Worm (Caenorhabditis elegans) whole organism, young adult: ENCODE results near the gene Y82E9BR.9.

Source experiments
- F10E7.11 ChIP-seq: sonication (generic microtip); optimal IDR thresholded peaks from 2 replicates; lab custom pipeline; 2017; ENCODE audit warnings: mild to moderate bottlenecking, missing genetic modification characterization, moderate library complexity, missing compliant biosample characterization
- F22D6.2 ChIP-seq: sonication (generic microtip); optimal IDR thresholded peaks from 2 replicates; lab custom pipeline; 2016; ENCODE audit warnings: mild to moderate bottlenecking, missing genetic modification characterization, missing compliant biosample characterization
- K12H6.12 ChIP-seq: fragments of 200-800 bp; sonication (Bioruptor generic); optimal IDR thresholded peaks from 2 replicates; lab custom pipeline; 2018; ENCODE audit warnings: mild to moderate bottlenecking, missing genetic modification characterization, missing compliant biosample characterization
- T07F8.4 ChIP-seq: sonication (generic microtip); optimal IDR thresholded peaks from 2 replicates; lab custom pipeline; 2016; ENCODE audit warnings: mild to moderate bottlenecking, missing genetic modification characterization, moderate library complexity, missing compliant biosample characterization
- Y53F4B.3 ChIP-seq: fragments of 200-800 bp; sonication (Bioruptor generic); IDR thresholded peaks from 2 replicates; pipeline ENCODE4 v1.3.6; 2022; ENCODE audit warnings: missing genetic modification reagents, missing genetic modification characterization, missing compliant biosample characterization
- Y56A3A.18 ChIP-seq: fragments of 200-800 bp; sonication (Bioruptor generic); IDR thresholded peaks from 2 replicates; pipeline ENCODE4 v1.3.6; 2022; ENCODE audit warnings: missing genetic modification reagents, missing genetic modification characterization, missing compliant biosample characterization
- Y67H2A.10 ChIP-seq: fragments of 200-800 bp; sonication (Bioruptor generic); conservative IDR thresholded peaks from 2 replicates; pipeline ENCODE4 v1.3.6; 2022; ENCODE audit warnings: missing genetic modification reagents, missing genetic modification characterization, missing compliant biosample characterization
- ZK185.1 ChIP-seq: sonication (generic microtip); optimal IDR thresholded peaks from 2 replicates; lab custom pipeline; 2016; ENCODE audit warnings: mild to moderate bottlenecking, missing genetic modification characterization, missing compliant biosample characterization; ENCODE audit not compliant: poor library complexity, severe bottlenecking
- aptf-3 ChIP-seq: fragments of 200-800 bp; sonication (Bioruptor generic); IDR thresholded peaks from 2 replicates; pipeline ENCODE4 v1.3.6; 2022; ENCODE audit warnings: missing genetic modification characterization, missing compliant biosample characterization
- attf-3 ChIP-seq: fragments of 200-800 bp; sonication (Bioruptor generic); conservative IDR thresholded peaks from 2 replicates; pipeline ENCODE4 v1.3.6; 2022; ENCODE audit warnings: missing genetic modification reagents, missing genetic modification characterization, missing compliant biosample characterization
- attf-5 ChIP-seq: fragments of 200-800 bp; sonication (Bioruptor generic); optimal IDR thresholded peaks from 2 replicates; lab custom pipeline; 2018; ENCODE audit warnings: mild to moderate bottlenecking, missing genetic modification characterization, missing compliant biosample characterization
- cebp-1 ChIP-seq, 2 experiments: fragments of 200-800 bp in 1 of 2; sonication (Bioruptor generic) in 1 of 2; sonication (generic microtip) in 1 of 2; IDR thresholded peaks in 1 of 2; optimal IDR thresholded peaks in 1 of 2; 2 replicates each; pipeline versions ENCODE4 v1.3.6 to Lab custom; 2017 to 2022; ENCODE audit warnings: missing compliant biosample characterization in 2 of 2, missing genetic modification characterization in 2 of 2, mild to moderate bottlenecking in 1 of 2, missing genetic modification reagents in 1 of 2, moderate library complexity in 1 of 2
- ceh-27 ChIP-seq: fragments of 200-800 bp; sonication (Bioruptor generic); optimal IDR thresholded peaks from 2 replicates; lab custom pipeline; 2018; ENCODE audit warnings: mild to moderate bottlenecking, missing genetic modification characterization, moderate library complexity, missing compliant biosample characterization
- egrh-3 ChIP-seq: fragments of 200-800 bp; sonication (Bioruptor generic); IDR thresholded peaks from 2 replicates; pipeline ENCODE4 v1.3.6; 2022; ENCODE audit warnings: missing genetic modification reagents, missing genetic modification characterization, missing compliant biosample characterization
- ekl-4 ChIP-seq: fragments of 200-800 bp; sonication (Bioruptor generic); IDR thresholded peaks from 2 replicates; pipeline ENCODE4 v1.3.6; 2022; ENCODE audit warnings: missing genetic modification reagents, missing genetic modification characterization, missing compliant biosample characterization
- hlh-26 ChIP-seq: fragments of 200-800 bp; sonication (Bioruptor generic); conservative IDR thresholded peaks from 2 replicates; pipeline ENCODE4 v1.3.6; 2022; ENCODE audit warnings: missing genetic modification reagents, missing genetic modification characterization, missing compliant biosample characterization
- hsf-1 ChIP-seq: fragments of 200-800 bp; sonication (Bioruptor generic); IDR thresholded peaks from 2 replicates; pipeline ENCODE4 v1.3.6; 2022; ENCODE audit warnings: missing genetic modification reagents, missing genetic modification characterization, missing compliant biosample characterization
- lag-1 ChIP-seq: fragments of 200-800 bp; sonication (Bioruptor generic); IDR thresholded peaks from 2 replicates; pipeline ENCODE4 v1.3.6; 2022; ENCODE audit warnings: missing genetic modification reagents, missing genetic modification characterization, missing compliant biosample characterization
- let-526 ChIP-seq: fragments of 200-800 bp; sonication (Bioruptor generic); IDR thresholded peaks from 2 replicates; pipeline ENCODE4 v1.3.6; 2022; ENCODE audit warnings: missing genetic modification reagents, missing genetic modification characterization, missing compliant biosample characterization
- let-607 ChIP-seq, 2 experiments: fragments of 200-800 bp in 1 of 2; sonication (Bioruptor generic) in 1 of 2; sonication (generic microtip) in 1 of 2; optimal IDR thresholded peaks; 2 replicates each; lab custom pipeline; 2016 to 2018; ENCODE audit warnings: mild to moderate bottlenecking in 2 of 2, missing compliant biosample characterization in 2 of 2, missing genetic modification characterization in 2 of 2, moderate library complexity in 2 of 2, missing genotype in 1 of 2
- lin-26 ChIP-seq: fragments of 200-800 bp; sonication (Bioruptor generic); IDR thresholded peaks from 2 replicates; pipeline ENCODE4 v1.3.6; 2022; ENCODE audit warnings: missing genetic modification reagents, missing genetic modification characterization, missing compliant biosample characterization
- lin-54 ChIP-seq: fragments of 200-800 bp; sonication (Bioruptor generic); optimal IDR thresholded peaks from 2 replicates; lab custom pipeline; 2018; ENCODE audit warnings: mild to moderate bottlenecking, missing genetic modification characterization, missing compliant biosample characterization
- madf-3 ChIP-seq: fragments of 200-800 bp; sonication (Bioruptor generic); IDR thresholded peaks from 2 replicates; pipeline ENCODE4 v1.3.6; 2022; ENCODE audit warnings: missing genetic modification reagents, missing genetic modification characterization, missing compliant biosample characterization
- mxl-1 ChIP-seq: sonication (generic microtip); optimal IDR thresholded peaks from 2 replicates; lab custom pipeline; 2016; ENCODE audit warnings: missing genetic modification characterization, missing compliant biosample characterization
- nfyb-1 ChIP-seq: fragments of 200-800 bp; sonication (Bioruptor generic); IDR thresholded peaks from 2 replicates; pipeline ENCODE4 v1.3.6; 2022; ENCODE audit warnings: missing genetic modification reagents, missing genetic modification characterization, missing compliant biosample characterization
- nhr-120 ChIP-seq: fragments of 200-800 bp; sonication (Bioruptor generic); IDR thresholded peaks from 2 replicates; pipeline ENCODE4 v1.3.6; 2022; ENCODE audit warnings: missing genetic modification characterization, missing compliant biosample characterization
- nhr-80 ChIP-seq: sonication (generic microtip); optimal IDR thresholded peaks from 2 replicates; lab custom pipeline; 2016; ENCODE audit warnings: missing genetic modification characterization, missing compliant biosample characterization
- pbrm-1 ChIP-seq: fragments of 200-800 bp; sonication (Bioruptor generic); IDR thresholded peaks from 2 replicates; pipeline ENCODE4 v1.3.6; 2022; ENCODE audit warnings: missing genetic modification reagents, missing genetic modification characterization, missing compliant biosample characterization
- sdz-38 ChIP-seq: sonication (generic microtip); optimal IDR thresholded peaks from 2 replicates; lab custom pipeline; 2016; ENCODE audit warnings: missing genotype, missing genetic modification characterization, missing compliant biosample characterization
- snpc-3.4 ChIP-seq: sonication (generic microtip); optimal IDR thresholded peaks from 2 replicates; lab custom pipeline; 2017; ENCODE audit warnings: missing genetic modification characterization, mild to moderate bottlenecking, missing compliant biosample characterization, antibody characterized with exemption, moderate library complexity, missing genotype, missing genetic modification reagents
- somi-1 ChIP-seq: fragments of 200-800 bp; sonication (Bioruptor generic); optimal IDR thresholded peaks from 2 replicates; lab custom pipeline; 2018; ENCODE audit warnings: mild to moderate bottlenecking, missing genetic modification characterization, missing compliant biosample characterization
- sptf-2 ChIP-seq: fragments of 200-800 bp; sonication (Bioruptor generic); optimal IDR thresholded peaks from 2 replicates; lab custom pipeline; 2018; ENCODE audit warnings: mild to moderate bottlenecking, missing genetic modification characterization, missing compliant biosample characterization
- tbx-9 ChIP-seq: sonication (generic microtip); optimal IDR thresholded peaks from 2 replicates; lab custom pipeline; 2016; ENCODE audit warnings: borderline replicate concordance, missing genetic modification characterization, inconsistent platforms, missing compliant biosample characterization
- unc-130 ChIP-seq: sonication (generic microtip); optimal IDR thresholded peaks from 2 replicates; lab custom pipeline; 2016; ENCODE audit warnings: missing genetic modification reagents, missing genetic modification characterization, missing compliant biosample characterization
- unc-62 ChIP-seq: fragments of 150-350 bp; optimal IDR thresholded peaks from 2 replicates; lab custom pipeline; 2014; ENCODE audit warnings: missing biosample characterization, missing genetic modification reagents, missing genetic modification characterization
- zfh-2 ChIP-seq: fragments of 200-800 bp; sonication (Bioruptor generic); conservative IDR thresholded peaks from 2 replicates; pipeline ENCODE4 v1.3.6; 2022; ENCODE audit warnings: missing genetic modification reagents, missing genetic modification characterization, missing compliant biosample characterization
- ztf-18 ChIP-seq: sonication (generic microtip); optimal IDR thresholded peaks from 2 replicates; lab custom pipeline; 2016; ENCODE audit warnings: missing genotype, mild to moderate bottlenecking, missing genetic modification characterization, missing compliant biosample characterization
- ztf-26 ChIP-seq: sonication (generic microtip); optimal IDR thresholded peaks from 2 replicates; lab custom pipeline; 2017; ENCODE audit warnings: missing genetic modification characterization, missing compliant biosample characterization
- ztf-28 ChIP-seq: fragments of 200-800 bp; sonication (Bioruptor generic); IDR thresholded peaks from 2 replicates; pipeline ENCODE4 v1.3.6; 2022; ENCODE audit warnings: missing genetic modification reagents, missing genetic modification characterization, missing compliant biosample characterization

The Y82E9BR.9 gene

DNA sequence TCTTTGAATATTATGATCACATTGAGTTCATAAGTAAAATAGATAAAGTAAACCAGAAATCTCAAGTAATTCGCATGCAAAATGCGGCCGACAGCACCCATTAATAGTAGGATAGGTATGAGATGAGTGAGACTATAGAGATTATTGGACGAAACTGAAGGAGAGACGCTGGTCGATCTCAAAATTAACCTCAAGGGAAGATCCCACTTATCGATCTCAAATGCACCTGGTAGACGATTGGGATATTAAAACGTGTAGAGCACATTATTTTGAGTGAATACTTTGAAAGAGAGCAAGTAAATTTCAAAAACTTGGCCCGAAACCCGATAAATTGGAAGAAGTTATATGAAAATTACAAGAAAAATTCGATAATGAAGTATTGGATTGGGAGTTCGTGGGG, 13.9 kb downstream of the Y82E9BR.9 start, which contains the start of gene Y82E9BL.6:
Gene Y82E9BL.6, minus strand, starts transcription at position 101 of the 400 bp plus-strand sequence.
- TF ChIP-seq ztf-18 (tag; lab: Kevin White, UChicago) (no peak), let-607 (tag; optimal IDR thresholded peaks at IDR 0.05; lab: Kevin White, UChicago) (no peak), egrh-3 (no peak), F10E7.11 (no peak), lin-54 (no peak), ekl-4 (GFP tag; lab: Robert Waterston, UW) (no peak), nhr-120 (GFP tag; lab: Robert Waterston, UW) (no peak), nhr-80 (tag; lab: Kevin White, UChicago) (no peak), sdz-38 (tag; lab: Kevin White, UChicago) (no peak), attf-3 (no peak), ztf-26 (no peak), ztf-28 (no peak), lin-26 (GFP tag; lab: Robert Waterston, UW) (no peak), unc-130 (GFP tag; lab: Kevin White, UChicago) (no peak), nfyb-1 (GFP tag; lab: Robert Waterston, UW) (no peak), lag-1 (GFP tag; lab: Robert Waterston, UW) (no peak), Y67H2A.10 (GFP tag; lab: Robert Waterston, UW) (no peak)

DNA sequence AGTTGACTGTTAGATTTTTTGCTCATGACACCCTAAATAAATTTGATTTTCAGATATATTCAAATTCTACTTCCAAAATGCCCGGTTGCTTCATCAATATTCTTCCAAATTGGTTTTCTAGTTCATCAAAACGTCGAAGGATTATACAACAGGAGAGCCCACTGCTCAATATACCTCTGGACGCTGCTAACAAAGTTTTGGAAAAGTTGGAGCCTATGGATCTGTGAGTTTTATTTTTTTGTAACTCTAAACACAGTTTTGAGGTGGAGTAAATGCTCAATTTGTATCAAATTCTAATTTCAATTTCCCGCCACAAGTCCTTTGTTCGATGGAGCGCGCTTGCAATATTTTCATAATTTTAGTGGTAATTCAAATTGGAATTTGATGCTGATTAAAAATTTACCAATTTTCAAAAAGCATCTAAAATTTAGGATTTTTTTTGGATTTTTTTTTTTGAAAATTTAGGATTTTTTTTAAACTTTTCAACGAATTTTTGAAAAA, 16.6 kb downstream of the Y82E9BR.9 start, which contains the start of gene fbxa-27:
Gene fbxa-27, plus strand, starts transcription at position 51 of the 501 bp plus-strand sequence.
- no peak for TF ChIP-seq zfh-2
- TF ChIP-seq K12H6.12 (tag; lab: Kevin White, UChicago), result no peak
- TF ChIP-seq snpc-3.4 (tag; lab: Kevin White, UChicago), result no peak
- no peak for TF ChIP-seq mxl-1 (tag; lab: Kevin White, UChicago)
- TF ChIP-seq T07F8.4, result no peak
- TF ChIP-seq somi-1 (GFP tag; lab: Kevin White, UChicago), result no peak

DNA sequence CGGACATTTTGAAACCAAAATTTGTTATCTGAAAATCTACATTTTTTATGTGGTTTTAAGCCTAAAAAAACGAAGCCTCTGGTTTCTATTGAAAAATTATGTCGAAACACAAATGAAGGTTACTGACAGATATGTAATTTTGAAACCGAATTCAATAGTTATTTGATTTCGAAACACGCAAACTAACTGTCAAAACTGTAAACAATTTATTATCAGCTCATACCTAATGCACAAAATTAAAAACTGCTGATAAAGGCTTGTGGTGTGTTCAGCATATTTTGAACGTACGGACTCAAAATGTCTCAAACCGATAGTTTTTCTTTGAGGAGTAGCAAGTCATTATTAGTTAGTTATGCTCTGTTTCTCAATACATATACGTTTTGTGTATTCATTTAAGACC, 17.1 kb downstream of the Y82E9BR.9 start, which contains the start of gene fbxa-26:
Gene fbxa-26, minus strand, starts transcription at position 35 of the 400 bp plus-strand sequence.
- no peak for TF ChIP-seq Y53F4B.3 (GFP tag; lab: Robert Waterston, UW)
- peak; percentile 0 for TF ChIP-seq unc-62 (GFP tag; lab: Kevin White, UChicago)
- no peak for TF ChIP-seq attf-5
- peak; percentile 55 for TF ChIP-seq nhr-80 (tag; lab: Kevin White, UChicago)
- TF ChIP-seq sptf-2 (GFP tag; lab: Kevin White, UChicago), result no peak
- TF ChIP-seq hsf-1, result no peak
- no peak for TF ChIP-seq madf-3
- no peak for TF ChIP-seq tbx-9
- TF ChIP-seq cebp-1 (GFP tag; IDR thresholded peaks at IDR 0.05; lab: Robert Waterston, UW), result peak; percentile 55; the same call in 1 of the 2 replicates
- peak; percentile 70 for TF ChIP-seq cebp-1 (tag; optimal IDR thresholded peaks at IDR 0.05; lab: Kevin White, UChicago)
- no peak for TF ChIP-seq ztf-28
- TF ChIP-seq F10E7.11, result no peak
- no peak for TF ChIP-seq ZK185.1
- no peak for TF ChIP-seq let-526 (GFP tag; lab: Robert Waterston, UW)
- no peak for TF ChIP-seq pbrm-1 (GFP tag; lab: Robert Waterston, UW)

- no peak for TF ChIP-seq Y56A3A.18 (GFP tag; lab: Robert Waterston, UW)
- TF ChIP-seq Y53F4B.3 (GFP tag; lab: Robert Waterston, UW), result no peak
- TF ChIP-seq unc-130 (GFP tag; lab: Kevin White, UChicago), result no peak
- no peak for TF ChIP-seq sptf-2 (GFP tag; lab: Kevin White, UChicago)
- no peak for TF ChIP-seq ceh-27 (GFP tag; lab: Kevin White, UChicago)
- no peak for TF ChIP-seq aptf-3 (GFP tag; lab: Robert Waterston, UW)
- no peak for TF ChIP-seq F22D6.2 (tag; lab: Kevin White, UChicago)
- TF ChIP-seq tbx-9, result no peak
- no peak for TF ChIP-seq hlh-26
- TF ChIP-seq, all 124 proteins: peak for 0
Measured at ce11 chrIII:1340240-1340639, 19.3 kb downstream of the Y82E9BR.9 start, which contains the start of gene fbxa-5. fbxa-5 (minus strand) TSS chrIII:1340340.
